Fruit fly (Drosophila melanogaster): ENCODE measurements around the gene CG4362.
A peak's percentile ranks its signal among the peaks of the same experiment; 100 is the strongest.

The CG4362 gene

dm6 chr3R:20312838-20313237 lies 5.5 kb upstream of the CG4362 start (continued):
- TF ChIP-seq hkb (optimal IDR thresholded peaks at IDR 0.05): no peak
- peak; percentile 72 for TF ChIP-seq hkb (GFP tag; IDR thresholded peaks at IDR 0.05)
- no peak for TF ChIP-seq Spps (tag; optimal IDR thresholded peaks at IDR 0.05)
- TF ChIP-seq CG1832 (GFP tag; optimal IDR thresholded peaks at IDR 0.05): no peak
- TF ChIP-seq prd (optimal IDR thresholded peaks at IDR 0.05): no peak
- no peak; the same call in 2 of the 3 replicates for TF ChIP-seq prd (GFP tag; IDR thresholded peaks at IDR 0.05)
- no peak for TF ChIP-seq Taf1 (GFP tag; IDR thresholded peaks at IDR 0.05)
- no peak for TF ChIP-seq Neu2 (GFP tag; optimal IDR thresholded peaks at IDR 0.05; ENCODE audit: borderline replicate concordance)
- peak; percentile 70 for TF ChIP-seq Max (GFP tag; optimal IDR thresholded peaks at IDR 0.05)
- no peak for TF ChIP-seq z (GFP tag; IDR thresholded peaks at IDR 0.05)
- TF ChIP-seq CG17802 (tag; optimal IDR thresholded peaks at IDR 0.05): no peak
- peak; percentile 41; the same call in 1 of the 2 replicates for TF ChIP-seq Ada2b (GFP tag; IDR thresholded peaks at IDR 0.05)
- no peak for TF ChIP-seq ssp (GFP tag; IDR thresholded peaks at IDR 0.05)
- no peak for TF ChIP-seq tio (GFP tag; optimal IDR thresholded peaks at IDR 0.05)
- TF ChIP-seq CG4282 (GFP tag; optimal IDR thresholded peaks at IDR 0.05): no peak
- peak; percentile 31 to 33 for TF ChIP-seq Pdp1 (GFP tag; optimal IDR thresholded peaks at IDR 0.05)
- TF ChIP-seq B-H1 (GFP tag; IDR thresholded peaks at IDR 0.05): no peak
- no peak for TF ChIP-seq jing (GFP tag; optimal IDR thresholded peaks at IDR 0.05)
- peak; percentile 28 for TF ChIP-seq Abd-B (GFP tag; optimal IDR thresholded peaks at IDR 0.05)
- TF ChIP-seq Sry-β (GFP tag; optimal IDR thresholded peaks at IDR 0.05): no peak
- TF ChIP-seq tll (GFP tag; optimal IDR thresholded peaks at IDR 0.05): no peak
- no peak for TF ChIP-seq disco-r (GFP tag; optimal IDR thresholded peaks at IDR 0.05)
- no peak for TF ChIP-seq CG8944 (GFP tag; optimal IDR thresholded peaks at IDR 0.05)
- peak; percentile 53 for TF ChIP-seq lmd (GFP tag; IDR thresholded peaks at IDR 0.05)
- no peak for TF ChIP-seq mld (GFP tag; IDR thresholded peaks at IDR 0.05; ENCODE audit: partially characterized antibody)
- TF ChIP-seq CG6683 (GFP tag; optimal IDR thresholded peaks at IDR 0.05): no peak
- no peak for TF ChIP-seq dimm (GFP tag; IDR thresholded peaks at IDR 0.05)
- TF ChIP-seq CG3847 (GFP tag; IDR thresholded peaks at IDR 0.05): no peak
- TF ChIP-seq otp (GFP tag; IDR thresholded peaks at IDR 0.05): 0 out of 3 replicates have a peak, but pooled peaks have one; percentile 23
- TF ChIP-seq tna (GFP tag; IDR thresholded peaks at IDR 0.05; ENCODE audit: partially characterized antibody): no peak
- no peak for TF ChIP-seq CG10366 (GFP tag; IDR thresholded peaks at IDR 0.05)
- no peak for TF ChIP-seq bsh (GFP tag; optimal IDR thresholded peaks at IDR 0.05)
- TF ChIP-seq lilli (GFP tag; optimal IDR thresholded peaks at IDR 0.05): peak; percentile 35
- TF ChIP-seq grn (GFP tag; optimal IDR thresholded peaks at IDR 0.05): no peak
- no peak for TF ChIP-seq CG2889 (GFP tag; IDR thresholded peaks at IDR 0.05)
- TF ChIP-seq Ssrp (tag; optimal IDR thresholded peaks at IDR 0.05): no peak
- TF ChIP-seq jumu (GFP tag; optimal IDR thresholded peaks at IDR 0.05): no peak
- TF ChIP-seq CG32767 (GFP tag; IDR thresholded peaks at IDR 0.05): 0 out of 2 replicates have a peak, but pooled peaks have one; percentile 32
- TF ChIP-seq CG6813 (GFP tag; optimal IDR thresholded peaks at IDR 0.05): peak; percentile 23
- TF ChIP-seq sna (GFP tag; IDR thresholded peaks at IDR 0.05; ENCODE audit: partially characterized antibody): no peak
- no peak for TF ChIP-seq Bdp1 (GFP tag; optimal IDR thresholded peaks at IDR 0.05)
- TF ChIP-seq pfk (GFP tag; optimal IDR thresholded peaks at IDR 0.05): no peak
- no peak for TF ChIP-seq lov (optimal IDR thresholded peaks at IDR 0.05)
- TF ChIP-seq lov (GFP tag; IDR thresholded peaks at IDR 0.05): no peak
- no peak for TF ChIP-seq CG4404 (GFP tag; IDR thresholded peaks at IDR 0.05)
- TF ChIP-seq p53 (GFP tag; optimal IDR thresholded peaks at IDR 0.05): no peak
- TF ChIP-seq CG5180 (GFP tag; optimal IDR thresholded peaks at IDR 0.05): no peak
- peak; percentile 20 for TF ChIP-seq CG18476 (GFP tag; optimal IDR thresholded peaks at IDR 0.05)
- peak; percentile 79 for TF ChIP-seq CG18599 (GFP tag; optimal IDR thresholded peaks at IDR 0.05)
- 0 out of 3 replicates have a peak, but pooled peaks have one; percentile 39 for TF ChIP-seq HLH4C (GFP tag; IDR thresholded peaks at IDR 0.05; ENCODE audit: partially characterized antibody)
- TF ChIP-seq CG6654 (GFP tag; optimal IDR thresholded peaks at IDR 0.05): peak; percentile 40
